Fruit fly (Drosophila melanogaster): ENCODE measurements around the gene Afti.

The Afti gene

DNA sequence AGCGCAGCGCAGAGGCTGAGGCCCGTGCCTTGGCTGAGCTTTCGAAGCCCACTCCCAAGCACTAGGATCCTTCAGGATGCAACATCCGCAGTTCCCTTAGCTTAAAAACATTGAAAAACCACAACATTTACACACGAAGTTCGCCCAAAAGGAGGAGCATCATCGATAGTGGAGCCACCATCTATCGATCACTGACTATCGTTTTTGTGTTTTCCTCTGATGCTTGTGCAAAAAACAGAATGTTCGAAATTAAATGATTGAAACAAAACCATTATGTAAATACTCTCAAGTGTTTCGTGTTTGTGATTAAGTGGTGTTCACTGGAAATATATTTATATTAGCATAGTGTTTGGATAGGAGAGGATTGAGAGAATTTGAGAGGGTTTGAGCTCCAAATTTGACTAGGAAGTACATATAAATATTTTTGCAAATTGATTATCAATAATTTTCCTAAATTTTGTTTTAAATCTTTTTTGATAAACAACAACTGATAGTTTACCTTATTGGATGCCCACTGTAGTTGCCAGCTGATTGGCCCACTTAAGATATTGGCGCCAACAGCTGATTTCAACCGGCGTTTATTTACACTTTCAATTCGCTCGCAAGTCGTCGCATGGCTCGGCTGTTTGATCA, 1.1 kb upstream of the Afti start, which contains the start of gene spn-B (continued):
- no peak for TF ChIP-seq Ets97D (GFP tag; optimal IDR thresholded peaks at IDR 0.05)
- TF ChIP-seq fd3F (GFP tag; optimal IDR thresholded peaks at IDR 0.05): peak; percentile 62
- TF ChIP-seq CG17912 (GFP tag; optimal IDR thresholded peaks at IDR 0.05): no peak
- peak; percentile 70 for TF ChIP-seq fd96Cb (tag; optimal IDR thresholded peaks at IDR 0.05)
- TF ChIP-seq da (GFP tag; optimal IDR thresholded peaks at IDR 0.05): no peak
- TF ChIP-seq seq (GFP tag; IDR thresholded peaks at IDR 0.05): peak; percentile 57; the same call in 1 of the 2 replicates
- TF ChIP-seq CG3281 (GFP tag; optimal IDR thresholded peaks at IDR 0.05): peak; percentile 80
- peak; percentile 77 for TF ChIP-seq CG4424 (GFP tag; optimal IDR thresholded peaks at IDR 0.05)
- peak; percentile 23 for TF ChIP-seq CG12942 (GFP tag; optimal IDR thresholded peaks at IDR 0.05)
- peak; percentile 77 for TF ChIP-seq CG2875 (GFP tag; optimal IDR thresholded peaks at IDR 0.05)
- TF ChIP-seq sisA (GFP tag; IDR thresholded peaks at IDR 0.05): peak; percentile 66
- TF ChIP-seq ttk (GFP tag; IDR thresholded peaks at IDR 0.05): 0 out of 2 replicates have a peak, but pooled peaks have one; percentile 28
- TF ChIP-seq CG1647 (GFP tag; optimal IDR thresholded peaks at IDR 0.05): peak; percentile 23
- peak; percentile 75 for TF ChIP-seq CG34376 (GFP tag; optimal IDR thresholded peaks at IDR 0.05)
- peak; percentile 87 for TF ChIP-seq row (GFP tag; IDR thresholded peaks at IDR 0.05)
- TF ChIP-seq CG10267 (tag; optimal IDR thresholded peaks at IDR 0.05): peak; percentile 81
- TF ChIP-seq crp (GFP tag; optimal IDR thresholded peaks at IDR 0.05): peak; percentile 52 to 90
- 0 out of 3 replicates have a peak, but pooled peaks have one; percentile 11 for TF ChIP-seq CG16813 (GFP tag; IDR thresholded peaks at IDR 0.05; ENCODE audit: partially characterized antibody)
- peak; percentile 41; the same call in 1 of the 2 replicates for TF ChIP-seq amos (GFP tag; IDR thresholded peaks at IDR 0.05; ENCODE audit: partially characterized antibody)
- peak; percentile 55 for TF ChIP-seq CG4854 (GFP tag; optimal IDR thresholded peaks at IDR 0.05)
- TF ChIP-seq insv (GFP tag; optimal IDR thresholded peaks at IDR 0.05): peak in 1 of 2 experiments; percentile 32
- no peak for TF ChIP-seq z (GFP tag; IDR thresholded peaks at IDR 0.05)
- TF ChIP-seq CG10147 (GFP tag; optimal IDR thresholded peaks at IDR 0.05): peak; percentile 70
- TF ChIP-seq CG34422 (GFP tag; IDR thresholded peaks at IDR 0.05): peak; percentile 49; the same call in 1 of the 3 replicates
- 0 out of 2 replicates have a peak, but pooled peaks have one; percentile 19 for TF ChIP-seq CG10959 (GFP tag; IDR thresholded peaks at IDR 0.05)
- TF ChIP-seq crc (GFP tag; optimal IDR thresholded peaks at IDR 0.05): peak; percentile 30
- TF ChIP-seq CG11696 (GFP tag; IDR thresholded peaks at IDR 0.05): no peak
- peak; percentile 61 for TF ChIP-seq CG15514 (GFP tag; optimal IDR thresholded peaks at IDR 0.05)
- no peak for TF ChIP-seq Lpt (GFP tag; optimal IDR thresholded peaks at IDR 0.05)
- TF ChIP-seq Xrp1 (GFP tag; IDR thresholded peaks at IDR 0.05): peak; percentile 77
- peak; percentile 21 for TF ChIP-seq CG7928 (GFP tag; optimal IDR thresholded peaks at IDR 0.05)
- no peak for TF ChIP-seq ab (GFP tag; optimal IDR thresholded peaks at IDR 0.05)
- TF ChIP-seq CG3847 (GFP tag; IDR thresholded peaks at IDR 0.05): peak; percentile 48
- peak; percentile 59 for TF ChIP-seq CG33213 (GFP tag; optimal IDR thresholded peaks at IDR 0.05)
- TF ChIP-seq Fer1 (GFP tag; optimal IDR thresholded peaks at IDR 0.05): peak; percentile 84
- peak; percentile 86 for TF ChIP-seq PHDP (tag; optimal IDR thresholded peaks at IDR 0.05)
- 0 out of 2 replicates have a peak, but pooled peaks have one; percentile 48 for TF ChIP-seq CG32772 (GFP tag; IDR thresholded peaks at IDR 0.05)
- peak in 1 of 2 experiments; percentile 74 for TF ChIP-seq Eip74EF (GFP tag; optimal IDR thresholded peaks at IDR 0.05)
- TF ChIP-seq CG1602 (GFP tag; optimal IDR thresholded peaks at IDR 0.05): peak; percentile 54
- peak; percentile 48; the same call in 1 of the 2 replicates for TF ChIP-seq unc-4 (GFP tag; IDR thresholded peaks at IDR 0.05; ENCODE audit: partially characterized antibody)
- TF ChIP-seq TFAM (GFP tag; optimal IDR thresholded peaks at IDR 0.05): no peak
- peak; percentile 49 for TF ChIP-seq CG4730 (GFP tag; IDR thresholded peaks at IDR 0.05)
- peak; percentile 63 for TF ChIP-seq CG10431 (GFP tag; optimal IDR thresholded peaks at IDR 0.05)
- no peak for TF ChIP-seq CG9797 (GFP tag; optimal IDR thresholded peaks at IDR 0.05)
- peak; percentile 57 for TF ChIP-seq sug (tag; optimal IDR thresholded peaks at IDR 0.05)
- TF ChIP-seq Fer3 (tag; optimal IDR thresholded peaks at IDR 0.05): peak; percentile 73
- TF ChIP-seq gem (tag; optimal IDR thresholded peaks at IDR 0.05): peak; percentile 87
- TF ChIP-seq Kr (GFP tag; optimal IDR thresholded peaks at IDR 0.05): no peak

Measured in whole organism, embryonic.